Worm (Caenorhabditis elegans) whole organism, young adult: ENCODE results near the gene T28A11.25.

Source experiments
- C06A6.2 ChIP-seq: fragments of 200-800 bp; sonication (Bioruptor generic); conservative IDR thresholded peaks from 2 replicates; pipeline ENCODE4 v1.3.6; 2022; ENCODE audit warnings: missing genetic modification characterization, missing compliant biosample characterization
- D2030.7 ChIP-seq: fragments of 200-800 bp; sonication (Bioruptor generic); IDR thresholded peaks from 2 replicates; pipeline ENCODE4 v1.3.6; 2022; ENCODE audit warnings: missing genetic modification reagents, missing genetic modification characterization, missing compliant biosample characterization
- F10E7.11 ChIP-seq: sonication (generic microtip); optimal IDR thresholded peaks from 2 replicates; lab custom pipeline; 2017; ENCODE audit warnings: mild to moderate bottlenecking, missing genetic modification characterization, moderate library complexity, missing compliant biosample characterization
- F37B4.10 ChIP-seq: fragments of 200-800 bp; sonication (Bioruptor generic); IDR thresholded peaks from 2 replicates; pipeline ENCODE4 v1.3.6; 2022; ENCODE audit warnings: missing genetic modification characterization, missing compliant biosample characterization
- K12H6.12 ChIP-seq: fragments of 200-800 bp; sonication (Bioruptor generic); optimal IDR thresholded peaks from 2 replicates; lab custom pipeline; 2018; ENCODE audit warnings: mild to moderate bottlenecking, missing genetic modification characterization, missing compliant biosample characterization
- T07F8.4 ChIP-seq: sonication (generic microtip); optimal IDR thresholded peaks from 2 replicates; lab custom pipeline; 2016; ENCODE audit warnings: mild to moderate bottlenecking, missing genetic modification characterization, moderate library complexity, missing compliant biosample characterization
- T26A5.8 ChIP-seq: sonication (generic microtip); optimal IDR thresholded peaks from 2 replicates; lab custom pipeline; 2016; ENCODE audit warnings: missing genetic modification characterization, missing compliant biosample characterization
- Y56A3A.18 ChIP-seq: fragments of 200-800 bp; sonication (Bioruptor generic); IDR thresholded peaks from 2 replicates; pipeline ENCODE4 v1.3.6; 2022; ENCODE audit warnings: missing genetic modification reagents, missing genetic modification characterization, missing compliant biosample characterization
- akir-1 ChIP-seq: fragments of 200-800 bp; sonication (Bioruptor generic); optimal IDR thresholded peaks from 2 replicates; lab custom pipeline; 2018; ENCODE audit warnings: mild to moderate bottlenecking, missing genetic modification characterization, moderate library complexity, missing compliant biosample characterization
- aptf-2 ChIP-seq: fragments of 200-800 bp; sonication (Bioruptor generic); conservative IDR thresholded peaks from 2 replicates; pipeline ENCODE4 v1.3.6; 2022; ENCODE audit warnings: missing genetic modification reagents, missing genetic modification characterization, missing compliant biosample characterization
- athp-1 ChIP-seq: sonication (generic microtip); optimal IDR thresholded peaks from 2 replicates; lab custom pipeline; 2017; ENCODE audit warnings: mild to moderate bottlenecking, missing genetic modification characterization, missing compliant biosample characterization
- bed-1 ChIP-seq: fragments of 200-800 bp; sonication (Bioruptor generic); IDR thresholded peaks from 2 replicates; pipeline ENCODE4 v1.3.6; 2022; ENCODE audit warnings: missing genetic modification reagents, missing genetic modification characterization, missing compliant biosample characterization
- ceh-27 ChIP-seq: fragments of 200-800 bp; sonication (Bioruptor generic); optimal IDR thresholded peaks from 2 replicates; lab custom pipeline; 2018; ENCODE audit warnings: mild to moderate bottlenecking, missing genetic modification characterization, moderate library complexity, missing compliant biosample characterization
- ceh-58 ChIP-seq: fragments of 200-800 bp; sonication (Bioruptor generic); IDR thresholded peaks from 2 replicates; pipeline ENCODE4 v1.3.6; 2022; ENCODE audit warnings: missing genetic modification characterization, missing compliant biosample characterization
- ceh-91 ChIP-seq: fragments of 200-800 bp; sonication (Bioruptor generic); IDR thresholded peaks from 2 replicates; pipeline ENCODE4 v1.3.6; 2022; ENCODE audit warnings: missing genetic modification reagents, missing genetic modification characterization, missing compliant biosample characterization
- chd-7 ChIP-seq: sonication (generic microtip); optimal IDR thresholded peaks from 2 replicates; lab custom pipeline; 2016; ENCODE audit warnings: mild to moderate bottlenecking, missing genetic modification characterization, moderate library complexity, missing compliant biosample characterization
- dox-1 ChIP-seq: fragments of 200-800 bp; sonication (Bioruptor generic); IDR thresholded peaks from 2 replicates; pipeline ENCODE4 v1.3.6; 2022; ENCODE audit warnings: missing genetic modification reagents, missing genetic modification characterization, missing compliant biosample characterization
- dpff-1 ChIP-seq: sonication (generic microtip); optimal IDR thresholded peaks from 2 replicates; lab custom pipeline; 2017; ENCODE audit warnings: mild to moderate bottlenecking, missing genetic modification characterization, missing compliant biosample characterization
- egl-18 ChIP-seq: fragments of 200-800 bp; sonication (Bioruptor generic); IDR thresholded peaks from 2 replicates; pipeline ENCODE4 v1.3.6; 2022; ENCODE audit warnings: missing genetic modification reagents, missing genetic modification characterization, missing compliant biosample characterization
- egl-44 ChIP-seq: fragments of 200-800 bp; sonication (Bioruptor generic); IDR thresholded peaks from 2 replicates; pipeline ENCODE4 v1.3.6; 2022; ENCODE audit warnings: missing genetic modification reagents, missing genetic modification characterization, missing compliant biosample characterization
- egrh-3 ChIP-seq: fragments of 200-800 bp; sonication (Bioruptor generic); IDR thresholded peaks from 2 replicates; pipeline ENCODE4 v1.3.6; 2022; ENCODE audit warnings: missing genetic modification reagents, missing genetic modification characterization, missing compliant biosample characterization
- hmg-20 ChIP-seq: fragments of 200-800 bp; sonication (Bioruptor generic); IDR thresholded peaks from 2 replicates; pipeline ENCODE4 v1.3.6; 2022; ENCODE audit warnings: missing genetic modification reagents, missing genetic modification characterization, missing compliant biosample characterization
- lag-1 ChIP-seq: fragments of 200-800 bp; sonication (Bioruptor generic); IDR thresholded peaks from 2 replicates; pipeline ENCODE4 v1.3.6; 2022; ENCODE audit warnings: missing genetic modification reagents, missing genetic modification characterization, missing compliant biosample characterization
- lin-35 ChIP-seq, 3 experiments: fragments of 150-350 bp in 2 of 3; sonication (generic microtip) in 1 of 3; optimal IDR thresholded peaks; 2 replicates each; lab custom pipeline; 2014 to 2018; ENCODE audit warnings: missing biosample characterization in 3 of 3, missing genetic modification characterization in 3 of 3, missing genetic modification reagents in 3 of 3
- lin-54 ChIP-seq: fragments of 200-800 bp; sonication (Bioruptor generic); optimal IDR thresholded peaks from 2 replicates; lab custom pipeline; 2018; ENCODE audit warnings: mild to moderate bottlenecking, missing genetic modification characterization, missing compliant biosample characterization
- lir-1 ChIP-seq: fragments of 200-800 bp; sonication (Bioruptor generic); conservative IDR thresholded peaks from 2 replicates; pipeline ENCODE4 v1.3.6; 2022; ENCODE audit warnings: missing genetic modification reagents, missing genetic modification characterization, missing compliant biosample characterization
- lsl-1 ChIP-seq: fragments of 200-800 bp; sonication (Bioruptor generic); optimal IDR thresholded peaks from 2 replicates; lab custom pipeline; 2018; ENCODE audit warnings: mild to moderate bottlenecking, missing genetic modification characterization, moderate library complexity, missing compliant biosample characterization
- mcd-1 ChIP-seq: fragments of 200-800 bp; sonication (Bioruptor generic); IDR thresholded peaks from 2 replicates; pipeline ENCODE4 v1.3.6; 2022; ENCODE audit warnings: missing genetic modification reagents, missing genetic modification characterization, missing compliant biosample characterization
- nfya-1 ChIP-seq: sonication (generic microtip); optimal IDR thresholded peaks from 2 replicates; lab custom pipeline; 2017; ENCODE audit warnings: antibody characterized with exemption, missing compliant biosample characterization, missing genetic modification characterization, borderline replicate concordance; ENCODE audit not compliant: insufficient read depth
- nfyb-1 ChIP-seq: fragments of 200-800 bp; sonication (Bioruptor generic); IDR thresholded peaks from 2 replicates; pipeline ENCODE4 v1.3.6; 2022; ENCODE audit warnings: missing genetic modification reagents, missing genetic modification characterization, missing compliant biosample characterization
- nhr-90 ChIP-seq: sonication (generic microtip); optimal IDR thresholded peaks from 2 replicates; lab custom pipeline; 2016; ENCODE audit warnings: missing genotype, mild to moderate bottlenecking, missing genetic modification characterization, missing compliant biosample characterization
- sdz-38 ChIP-seq: sonication (generic microtip); optimal IDR thresholded peaks from 2 replicates; lab custom pipeline; 2016; ENCODE audit warnings: missing genotype, missing genetic modification characterization, missing compliant biosample characterization
- sea-2 ChIP-seq: fragments of 200-800 bp; sonication (Bioruptor generic); IDR thresholded peaks from 2 replicates; pipeline ENCODE4 v1.3.6; 2022; ENCODE audit warnings: missing genetic modification characterization, missing compliant biosample characterization
- snpc-1.3 ChIP-seq: sonication (generic microtip); optimal IDR thresholded peaks from 2 replicates; lab custom pipeline; 2017; ENCODE audit warnings: missing genetic modification characterization, mild to moderate bottlenecking, missing compliant biosample characterization, antibody characterized with exemption, moderate library complexity, missing genotype, missing genetic modification reagents; ENCODE audit not compliant: insufficient read depth
- somi-1 ChIP-seq: fragments of 200-800 bp; sonication (Bioruptor generic); optimal IDR thresholded peaks from 2 replicates; lab custom pipeline; 2018; ENCODE audit warnings: mild to moderate bottlenecking, missing genetic modification characterization, missing compliant biosample characterization
- xnd-1 ChIP-seq: sonication (generic microtip); optimal IDR thresholded peaks from 2 replicates; lab custom pipeline; 2016; ENCODE audit warnings: missing genotype, missing genetic modification reagents, missing genetic modification characterization, missing compliant biosample characterization
- ztf-28 ChIP-seq: fragments of 200-800 bp; sonication (Bioruptor generic); IDR thresholded peaks from 2 replicates; pipeline ENCODE4 v1.3.6; 2022; ENCODE audit warnings: missing genetic modification reagents, missing genetic modification characterization, missing compliant biosample characterization
- ztf-6 ChIP-seq: fragments of 200-800 bp; sonication (Bioruptor generic); IDR thresholded peaks from 2 replicates; pipeline ENCODE4 v1.3.6; 2022; ENCODE audit warnings: missing genetic modification reagents, missing genetic modification characterization, missing compliant biosample characterization

Gene T28A11.25

DNA sequence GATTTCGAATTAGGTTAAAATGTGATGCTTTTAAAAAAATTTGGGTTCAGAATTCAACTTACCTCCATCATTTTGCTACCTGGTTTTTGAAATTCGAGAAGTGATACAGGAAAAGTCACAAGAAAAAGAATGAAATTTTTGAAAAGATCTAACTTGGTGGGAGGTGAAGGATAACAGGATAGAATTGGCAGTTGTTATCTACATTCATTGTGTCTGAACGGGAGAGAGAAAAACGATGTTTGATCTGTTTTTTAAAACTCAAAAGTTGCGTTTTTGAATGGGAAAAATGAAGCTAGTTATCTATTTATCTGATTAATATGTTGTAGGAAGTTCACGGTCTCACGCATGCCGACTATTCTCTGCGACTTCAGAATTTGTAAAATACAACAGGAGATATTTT lies 5.7 kb downstream of the T28A11.25 start, which contains the start of gene F35F10.7:
Gene F35F10.7, minus strand, starts transcription at position 101 of the 400 bp plus-strand sequence.
- TF ChIP-seq egrh-3 (GFP tag; lab: Robert Waterston, UW) (no peak), ceh-27 (GFP tag; lab: Kevin White, UChicago) (no peak), chd-7 (tag; lab: Kevin White, UChicago) (no peak), egl-44 (GFP tag; lab: Robert Waterston, UW) (no peak), aptf-2 (GFP tag; lab: Robert Waterston, UW) (no peak), lag-1 (GFP tag; lab: Robert Waterston, UW) (no peak), T07F8.4 (no peak), nhr-90 (tag; lab: Kevin White, UChicago) (no peak), dox-1 (GFP tag; lab: Robert Waterston, UW) (no peak), akir-1 (GFP tag; lab: Kevin White, UChicago) (no peak), lin-35 (GFP tag; optimal IDR thresholded peaks at IDR 0.05; lab: Kevin White, UChicago) (no peak), lir-1 (GFP tag; lab: Robert Waterston, UW) (no peak), lin-54 (GFP tag; lab: Kevin White, UChicago) (no peak), K12H6.12 (tag; lab: Kevin White, UChicago) (no peak), lsl-1 (GFP tag; lab: Kevin White, UChicago) (no peak)

DNA sequence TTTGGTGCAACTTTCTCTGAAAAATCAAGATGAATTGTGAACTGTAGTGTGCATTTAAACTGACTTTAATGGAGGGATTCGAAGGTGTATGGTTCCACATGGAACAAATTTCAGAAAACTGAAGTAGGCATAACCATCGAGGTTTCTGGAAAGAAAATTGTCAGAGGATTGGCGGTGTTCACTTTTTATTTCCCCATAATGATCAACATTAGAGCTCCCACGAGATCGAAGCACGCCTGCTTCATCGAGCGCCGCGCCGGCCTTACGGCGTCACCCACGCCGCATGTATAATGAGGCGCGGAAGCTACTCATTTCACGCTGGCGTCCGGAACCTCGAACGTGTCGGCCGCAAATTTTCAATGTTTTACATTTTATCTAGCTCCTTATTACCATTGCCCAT lies 6.5 kb downstream of the T28A11.25 start:
- no peak for TF ChIP-seq hmg-20 (GFP tag; lab: Robert Waterston, UW)
- TF ChIP-seq C06A6.2: no peak
- no peak for TF ChIP-seq F37B4.10
- no peak for TF ChIP-seq mcd-1 (GFP tag; lab: Robert Waterston, UW)
- TF ChIP-seq bed-1 (GFP tag; lab: Robert Waterston, UW): peak; percentile 76; the same call in 1 of the 2 replicates
- TF ChIP-seq xnd-1 (tag; lab: Kevin White, UChicago): no peak
- peak; percentile 52; the same call in 1 of the 2 replicates for TF ChIP-seq egl-18 (GFP tag; lab: Robert Waterston, UW)

DNA sequence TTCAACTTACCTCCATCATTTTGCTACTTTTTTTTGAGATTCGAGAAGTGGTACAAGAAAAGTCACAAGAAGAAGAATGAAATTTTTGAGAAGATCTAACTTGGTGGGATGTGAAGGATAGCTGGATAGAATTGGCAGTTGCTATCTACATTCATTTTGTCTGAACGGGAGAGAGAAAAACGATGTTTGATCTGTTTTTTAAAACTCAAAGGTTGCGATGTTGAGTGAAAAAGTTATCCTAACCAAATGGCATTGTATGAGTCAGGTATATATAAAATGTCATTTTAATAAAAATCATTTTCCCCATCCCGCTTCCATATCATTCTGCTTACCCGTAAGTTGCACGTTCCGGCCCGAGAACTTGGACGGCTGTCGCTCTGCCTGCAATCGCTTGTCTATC lies 7.6 kb downstream of the T28A11.25 start, which contains the start of gene F35F10.6:
Gene F35F10.6, minus strand, starts transcription at position 101 of the 400 bp plus-strand sequence.
- TF ChIP-seq ceh-58 (no peak), ceh-91 (no peak), nfyb-1 (GFP tag; lab: Robert Waterston, UW) (no peak), athp-1 (tag; lab: Kevin White, UChicago) (no peak), sea-2 (GFP tag; lab: Robert Waterston, UW) (no peak), ztf-6 (GFP tag; lab: Robert Waterston, UW) (no peak), snpc-1.3 (tag; lab: Kevin White, UChicago) (no peak), aptf-2 (GFP tag; lab: Robert Waterston, UW) (no peak), ztf-28 (GFP tag; lab: Robert Waterston, UW) (no peak), dpff-1 (tag; lab: Kevin White, UChicago) (no peak), sdz-38 (tag; lab: Kevin White, UChicago) (no peak), D2030.7 (GFP tag; lab: Robert Waterston, UW) (no peak), lin-35 (GFP tag; optimal IDR thresholded peaks at IDR 0.05; lab: Kevin White, UChicago) (no peak), Y56A3A.18 (GFP tag; lab: Robert Waterston, UW) (no peak), T26A5.8 (tag; lab: Kevin White, UChicago) (no peak), F10E7.11 (tag; lab: Kevin White, UChicago) (no peak), somi-1 (GFP tag; lab: Kevin White, UChicago) (no peak), nfya-1 (tag; lab: Kevin White, UChicago) (no peak)
